Fruit fly (Drosophila melanogaster): ENCODE data around the gene Alg1.
"Not testable (repeated sequence)": the region's sequence is repeated elsewhere in the genome, so short reads cannot be mapped to it uniquely, and the experiment has no call there.

Gene Alg1

dm6 chr3R:17784189-17784588 lies 26.7 kb downstream of the Alg1 start:
- TF ChIP-seq Sin3A (optimal IDR thresholded peaks at IDR 0.05): no peak
- TF ChIP-seq ttk (optimal IDR thresholded peaks at IDR 0.05): no peak
- no peak for TF ChIP-seq insv (optimal IDR thresholded peaks at IDR 0.05)
- TF ChIP-seq psq (optimal IDR thresholded peaks at IDR 0.05): no peak
- TF ChIP-seq Myc (optimal IDR thresholded peaks at IDR 0.05): no peak
- no peak for TF ChIP-seq h (optimal IDR thresholded peaks at IDR 0.05)

- TF ChIP-seq psq (optimal IDR thresholded peaks at IDR 0.05): no peak
- no peak for TF ChIP-seq ttk (optimal IDR thresholded peaks at IDR 0.05)
- no peak for TF ChIP-seq Sin3A (optimal IDR thresholded peaks at IDR 0.05)
- no peak for TF ChIP-seq insv (optimal IDR thresholded peaks at IDR 0.05)
- TF ChIP-seq h (optimal IDR thresholded peaks at IDR 0.05): no peak
- no peak for TF ChIP-seq Myc (optimal IDR thresholded peaks at IDR 0.05)
These were observed 27.8 kb downstream of the Alg1 start for dm6 chr3R:17783144-17783543.

- TF ChIP-seq h (optimal IDR thresholded peaks at IDR 0.05) (no peak), insv (optimal IDR thresholded peaks at IDR 0.05) (no peak), psq (optimal IDR thresholded peaks at IDR 0.05) (no peak)
These were observed 29.6 kb downstream of the Alg1 start for dm6 chr3R:17781371-17781770.

dm6 chr3R:17776952-17777407 lies 34.0 kb downstream of the Alg1 start:
- TF ChIP-seq Myc (optimal IDR thresholded peaks at IDR 0.05): no peak

dm6 chr3R:17776104-17776589 lies 34.8 kb downstream of the Alg1 start:
- TF ChIP-seq Myc (optimal IDR thresholded peaks at IDR 0.05) (no peak), h (optimal IDR thresholded peaks at IDR 0.05) (no peak), Sin3A (optimal IDR thresholded peaks at IDR 0.05) (no peak), insv (optimal IDR thresholded peaks at IDR 0.05) (no peak), ttk (optimal IDR thresholded peaks at IDR 0.05) (no peak), psq (optimal IDR thresholded peaks at IDR 0.05) (no peak)

- TF ChIP-seq psq (optimal IDR thresholded peaks at IDR 0.05) (no peak), Myc (optimal IDR thresholded peaks at IDR 0.05) (no peak), h (optimal IDR thresholded peaks at IDR 0.05) (no peak), Sin3A (optimal IDR thresholded peaks at IDR 0.05) (no peak), ttk (optimal IDR thresholded peaks at IDR 0.05) (no peak), insv (optimal IDR thresholded peaks at IDR 0.05) (no peak)
These were observed 36.4 kb downstream of the Alg1 start for dm6 chr3R:17774538-17774937.

- no peak for TF ChIP-seq ttk (optimal IDR thresholded peaks at IDR 0.05)
- TF ChIP-seq psq (optimal IDR thresholded peaks at IDR 0.05): no peak
- no peak for TF ChIP-seq Myc (optimal IDR thresholded peaks at IDR 0.05)
- TF ChIP-seq insv (optimal IDR thresholded peaks at IDR 0.05): no peak
- no peak for TF ChIP-seq Sin3A (optimal IDR thresholded peaks at IDR 0.05)
- no peak for TF ChIP-seq h (optimal IDR thresholded peaks at IDR 0.05)
These were observed 37.0 kb downstream of the Alg1 start for dm6 chr3R:17773893-17774292.

- not testable (repeated sequence) for TF ChIP-seq h, Myc, psq (optimal IDR thresholded peaks at IDR 0.05)
These were observed 47.8 kb downstream of the Alg1 start, which contains the start of gene TyrR for dm6 chr3R:17763088-17763487. TSS of gene TyrR (minus strand) at chr3R:17763188.

- TF ChIP-seq psq (optimal IDR thresholded peaks at IDR 0.05): no peak
- TF ChIP-seq Sin3A (optimal IDR thresholded peaks at IDR 0.05): no peak
- TF ChIP-seq ttk (optimal IDR thresholded peaks at IDR 0.05): no peak
- TF ChIP-seq insv (optimal IDR thresholded peaks at IDR 0.05): no peak
- no peak for TF ChIP-seq h (optimal IDR thresholded peaks at IDR 0.05)
- no peak for TF ChIP-seq Myc (optimal IDR thresholded peaks at IDR 0.05)
These were observed 48.7 kb downstream of the Alg1 start for dm6 chr3R:17762261-17762660.

- TF ChIP-seq ttk (optimal IDR thresholded peaks at IDR 0.05) (no peak), Sin3A (optimal IDR thresholded peaks at IDR 0.05) (no peak)
These were observed 51.0 kb downstream of the Alg1 start for dm6 chr3R:17759773-17760476.
